Worm (Caenorhabditis elegans) whole organism, early embryonic: ENCODE results near the gene C25B8.8.

Source experiments
- ama-1 ChIP-seq: fragments of 150-350 bp; optimal IDR thresholded peaks from 2 replicates; lab custom pipeline; 2014
- hmbx-1 ChIP-seq: sonication (generic microtip); optimal IDR thresholded peaks from 2 replicates; lab custom pipeline; 2016; ENCODE audit warnings: mild to moderate bottlenecking, missing genetic modification characterization, missing compliant biosample characterization
- hnd-1 ChIP-seq: sonication (generic microtip); optimal IDR thresholded peaks from 2 replicates; lab custom pipeline; 2016; ENCODE audit warnings: missing genetic modification characterization, missing compliant biosample characterization
- scrt-1 ChIP-seq: fragments of 200-800 bp; sonication (Bioruptor generic); IDR thresholded peaks from 2 replicates; pipeline ENCODE4 v1.3.6; 2022; ENCODE audit warnings: missing genetic modification characterization, missing compliant biosample characterization

DNA sequence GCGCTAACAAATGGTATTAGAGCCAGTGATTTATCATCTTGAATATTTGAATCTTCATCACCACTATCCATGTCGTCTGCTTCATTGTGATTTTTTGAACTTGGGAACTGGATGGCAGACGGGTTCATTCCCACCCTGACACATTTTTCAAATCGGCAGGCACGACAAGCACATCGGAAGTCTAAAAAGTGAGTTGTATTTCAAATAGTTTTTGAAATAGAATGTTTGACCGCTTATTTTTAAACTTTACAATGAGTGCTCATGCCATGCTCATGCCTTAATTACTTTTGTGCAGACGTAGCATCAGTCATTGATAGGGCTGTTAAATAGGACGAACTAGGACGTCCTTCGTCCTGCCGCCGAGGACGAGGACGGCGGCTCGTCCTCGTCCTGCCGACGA is 28.1 kb downstream of the C25B8.8 start:
- TF ChIP-seq scrt-1 (GFP tag; lab: Robert Waterston, UW) (no peak), hmbx-1 (no peak), ama-1 (lab: Kevin White, UChicago) (no peak), hnd-1 (tag; lab: Kevin White, UChicago) (no peak)
